Worm (Caenorhabditis elegans) whole organism, L4 larva: ENCODE results near the gene oac-8.

Experiments used
- F26F4.8 ChIP-seq: fragments of 200-800 bp; sonication (Bioruptor generic); conservative IDR thresholded peaks from 2 replicates; pipeline ENCODE4 v1.3.6; 2022; ENCODE audit warnings: missing genetic modification characterization, missing compliant biosample characterization
- R02D3.7 ChIP-seq: fragments of 150-350 bp; sonication (generic microtip); optimal IDR thresholded peaks from 3 replicates; lab custom pipeline; 2014; ENCODE audit warnings: missing biosample characterization, missing genetic modification characterization
- T20F7.1 ChIP-seq: fragments of 200-800 bp; sonication (Bioruptor generic); optimal IDR thresholded peaks from 2 replicates; lab custom pipeline; 2018; ENCODE audit warnings: mild to moderate bottlenecking, missing genetic modification characterization, missing compliant biosample characterization
- ZK337.2 ChIP-seq: fragments of 200-800 bp; sonication (Bioruptor generic); IDR thresholded peaks from 2 replicates; pipeline ENCODE4 v1.3.6; 2022; ENCODE audit warnings: missing genetic modification reagents, missing genetic modification characterization, missing compliant biosample characterization
- ceh-20 ChIP-seq: fragments of 200-800 bp; sonication (Bioruptor generic); IDR thresholded peaks from 2 replicates; pipeline ENCODE4 v1.3.6; 2022; ENCODE audit warnings: missing genetic modification reagents, missing genetic modification characterization, missing compliant biosample characterization
- ceh-28 ChIP-seq: fragments of 150-350 bp; optimal IDR thresholded peaks from 2 replicates; lab custom pipeline; 2014; ENCODE audit warnings: missing biosample characterization, missing genetic modification reagents, missing genetic modification characterization
- ces-1 ChIP-seq: fragments of 150-350 bp; sonication (generic microtip); optimal IDR thresholded peaks from 4 replicates; lab custom pipeline; 2014; ENCODE audit warnings: missing biosample characterization, missing genetic modification reagents, missing genetic modification characterization
- cey-2 ChIP-seq: sonication (generic microtip); optimal IDR thresholded peaks from 3 replicates; lab custom pipeline; 2017; ENCODE audit warnings: missing genetic modification characterization, mild to moderate bottlenecking, missing compliant biosample characterization, antibody characterized with exemption, borderline replicate concordance; ENCODE audit not compliant: insufficient read depth
- daf-12 ChIP-seq: fragments of 150-350 bp; optimal IDR thresholded peaks from 2 replicates; lab custom pipeline; 2014; ENCODE audit warnings: missing biosample characterization, missing genetic modification reagents, missing genetic modification characterization
- daf-16 ChIP-seq, 3 experiments: sonication (generic microtip); optimal IDR thresholded peaks; 2 replicates each; lab custom pipeline; 2016 to 2017; ENCODE audit warnings: missing genetic modification characterization in 3 of 3, missing genetic modification reagents in 3 of 3, mild to moderate bottlenecking in 2 of 3, missing compliant biosample characterization in 2 of 3, missing biosample characterization in 1 of 3, moderate library complexity in 1 of 3
- dmd-6 ChIP-seq: fragments of 200-800 bp; sonication (Bioruptor generic); IDR thresholded peaks from 2 replicates; pipeline ENCODE4 v1.3.6; 2022; ENCODE audit warnings: missing genetic modification reagents, missing genetic modification characterization, missing compliant biosample characterization
- dpl-1 ChIP-seq: fragments of 150-350 bp; optimal IDR thresholded peaks from 2 replicates; lab custom pipeline; 2014; ENCODE audit warnings: missing biosample characterization, missing genetic modification reagents, missing genetic modification characterization
- duxl-1 ChIP-seq: sonication (generic microtip); optimal IDR thresholded peaks from 2 replicates; lab custom pipeline; 2016; ENCODE audit warnings: mild to moderate bottlenecking, missing genetic modification characterization, moderate library complexity, missing compliant biosample characterization; ENCODE audit not compliant: poor library complexity
- dve-1 ChIP-seq: sonication (generic microtip); optimal IDR thresholded peaks from 2 replicates; lab custom pipeline; 2017; ENCODE audit warnings: antibody characterized with exemption, mild to moderate bottlenecking, missing genetic modification characterization, missing compliant biosample characterization; ENCODE audit not compliant: insufficient read depth
- egl-27 ChIP-seq: sonication (generic microtip); optimal IDR thresholded peaks from 3 replicates; lab custom pipeline; 2017; ENCODE audit warnings: missing biosample characterization, missing genetic modification reagents, missing genetic modification characterization
- egl-43 ChIP-seq: fragments of 200-800 bp; sonication (Bioruptor generic); IDR thresholded peaks from 2 replicates; pipeline ENCODE4 v1.3.6; 2022; ENCODE audit warnings: missing genetic modification reagents, missing genetic modification characterization, missing compliant biosample characterization
- hlh-11 ChIP-seq: fragments of 200-800 bp; sonication (Bioruptor generic); optimal IDR thresholded peaks from 2 replicates; lab custom pipeline; 2018; ENCODE audit warnings: mild to moderate bottlenecking, missing genetic modification characterization, missing compliant biosample characterization
- hlh-30 ChIP-seq: sonication (generic microtip); optimal IDR thresholded peaks from 2 replicates; lab custom pipeline; 2017; ENCODE audit warnings: antibody characterized with exemption, mild to moderate bottlenecking, missing genetic modification characterization, missing compliant biosample characterization; ENCODE audit not compliant: insufficient read depth
- lin-1 ChIP-seq: fragments of 200-800 bp; sonication (Bioruptor generic); IDR thresholded peaks from 2 replicates; pipeline ENCODE4 v1.3.6; 2022; ENCODE audit warnings: missing genetic modification reagents, missing genetic modification characterization, missing compliant biosample characterization
- lin-15B ChIP-seq: fragments of 150-350 bp; sonication (generic microtip); optimal IDR thresholded peaks from 3 replicates; lab custom pipeline; 2014; ENCODE audit warnings: missing biosample characterization, missing genetic modification characterization
- lsy-2 ChIP-seq, 2 experiments: fragments of 150-350 bp in 1 of 2; sonication (generic microtip) in 1 of 2; optimal IDR thresholded peaks; 2 replicates each; lab custom pipeline; 2014 to 2017; ENCODE audit warnings: missing biosample characterization in 2 of 2, missing genetic modification characterization in 2 of 2
- mdl-1 ChIP-seq, 2 experiments: fragments of 150-350 bp in 1 of 2; sonication (generic microtip) in 1 of 2; optimal IDR thresholded peaks; 2 replicates each; lab custom pipeline; 2014 to 2017; ENCODE audit warnings: missing biosample characterization in 2 of 2, missing genetic modification characterization in 2 of 2
- mxl-2 ChIP-seq: fragments of 200-800 bp; sonication (Bioruptor generic); conservative IDR thresholded peaks from 2 replicates; pipeline ENCODE4 v1.3.6; 2022; ENCODE audit warnings: missing genetic modification reagents, missing genetic modification characterization, missing compliant biosample characterization
- mxl-3 ChIP-seq: fragments of 200-800 bp; sonication (Bioruptor generic); optimal IDR thresholded peaks from 2 replicates; lab custom pipeline; 2018; ENCODE audit warnings: mild to moderate bottlenecking, missing genetic modification characterization, missing compliant biosample characterization
- nhr-25 ChIP-seq: sonication (generic microtip); optimal IDR thresholded peaks from 2 replicates; lab custom pipeline; 2017; ENCODE audit warnings: missing genetic modification characterization, mild to moderate bottlenecking, missing compliant biosample characterization, antibody characterized with exemption, moderate library complexity, borderline replicate concordance; ENCODE audit not compliant: insufficient read depth
- nhr-28 ChIP-seq: fragments of 150-350 bp; optimal IDR thresholded peaks from 2 replicates; lab custom pipeline; 2014; ENCODE audit warnings: missing biosample characterization, missing genetic modification characterization
- pha-4 ChIP-seq, 2 experiments: fragments of 150-350 bp in 1 of 2; fragments of 200-800 bp in 1 of 2; sonication (Bioruptor generic) in 1 of 2; IDR thresholded peaks in 1 of 2; optimal IDR thresholded peaks in 1 of 2; 2 replicates each; pipeline versions ENCODE4 v1.3.6 to Lab custom; 2014 to 2022; ENCODE audit warnings: missing genetic modification characterization in 2 of 2, missing genetic modification reagents in 2 of 2, missing biosample characterization in 1 of 2, missing compliant biosample characterization in 1 of 2
- php-3 ChIP-seq: fragments of 200-800 bp; sonication (Bioruptor generic); IDR thresholded peaks from 2 replicates; pipeline ENCODE4 v1.3.6; 2022; ENCODE audit warnings: missing genetic modification reagents, missing genetic modification characterization, missing compliant biosample characterization
- pqm-1 ChIP-seq: sonication (generic microtip); optimal IDR thresholded peaks from 2 replicates; lab custom pipeline; 2017; ENCODE audit warnings: missing biosample characterization, missing genetic modification characterization
- snpc-4 ChIP-seq: fragments of 150-350 bp; optimal IDR thresholded peaks from 2 replicates; lab custom pipeline; 2014; ENCODE audit warnings: missing biosample characterization, missing genetic modification characterization
- unc-130 ChIP-seq: sonication (generic microtip); optimal IDR thresholded peaks from 2 replicates; lab custom pipeline; 2016; ENCODE audit warnings: missing genetic modification reagents, missing genetic modification characterization, missing compliant biosample characterization
- unc-62 ChIP-seq, 3 experiments: fragments of 150-350 bp in 1 of 3; sonication (generic microtip); optimal IDR thresholded peaks in 2 of 3; peaks in 1 of 3; 1 replicate in 1 of 3; 2 replicates in 2 of 3; lab custom pipeline; 2014 to 2017; ENCODE audit warnings: missing biosample characterization in 3 of 3, missing genetic modification characterization in 3 of 3, missing genetic modification reagents in 3 of 3, missing genotype in 1 of 3
- zfp-2 ChIP-seq: sonication (generic microtip); optimal IDR thresholded peaks from 2 replicates; lab custom pipeline; 2016; ENCODE audit warnings: mild to moderate bottlenecking, missing genetic modification characterization, missing compliant biosample characterization
- zfp-3 ChIP-seq: fragments of 200-800 bp; sonication (Bioruptor generic); conservative IDR thresholded peaks from 2 replicates; pipeline ENCODE4 v1.3.6; 2022; ENCODE audit warnings: missing genetic modification reagents, missing genetic modification characterization, missing compliant biosample characterization
- zip-2 ChIP-seq: fragments of 150-350 bp; optimal IDR thresholded peaks from 2 replicates; lab custom pipeline; 2014; ENCODE audit warnings: missing biosample characterization, missing genetic modification characterization

Gene oac-8

DNA sequence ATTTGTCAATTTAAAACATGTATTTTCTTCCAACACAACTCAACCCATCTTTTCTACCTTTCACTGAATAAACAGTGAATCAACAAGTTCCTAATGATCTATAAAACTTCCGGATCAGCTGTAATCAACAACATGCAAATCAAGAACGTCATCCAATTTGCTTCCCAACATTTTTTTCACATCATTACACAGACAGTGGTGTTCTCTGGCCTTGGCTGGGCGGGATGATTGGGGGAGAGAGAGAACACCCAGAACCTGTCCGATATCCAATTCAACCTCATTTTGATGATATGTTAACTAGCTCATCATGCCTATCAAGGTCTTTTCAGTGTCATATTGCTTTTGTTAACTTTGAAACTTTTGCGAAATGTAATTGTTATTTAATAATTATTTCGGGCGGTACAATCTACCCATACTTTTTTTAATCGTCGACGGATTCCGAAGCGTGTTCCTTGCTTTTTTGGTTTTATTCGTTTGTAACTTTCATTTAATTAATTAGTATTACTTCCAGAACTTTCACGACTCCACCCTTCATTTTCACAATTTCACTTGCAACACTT is 30.7 kb downstream of the oac-8 start, which contains the start of gene ptr-14:
Gene ptr-14 (plus strand): TSS at position 510 of the 560 bp plus-strand sequence.
- TF ChIP-seq nhr-28 (tag; lab: Kevin White, UChicago) (peak; percentile 3), hlh-11 (tag; lab: Kevin White, UChicago) (peak; percentile 41), lin-1 (GFP tag; lab: Robert Waterston, UW) (no peak), lin-15B (tag; lab: Kevin White, UChicago) (no peak), dpl-1 (no peak), ZK337.2 (no peak)

DNA sequence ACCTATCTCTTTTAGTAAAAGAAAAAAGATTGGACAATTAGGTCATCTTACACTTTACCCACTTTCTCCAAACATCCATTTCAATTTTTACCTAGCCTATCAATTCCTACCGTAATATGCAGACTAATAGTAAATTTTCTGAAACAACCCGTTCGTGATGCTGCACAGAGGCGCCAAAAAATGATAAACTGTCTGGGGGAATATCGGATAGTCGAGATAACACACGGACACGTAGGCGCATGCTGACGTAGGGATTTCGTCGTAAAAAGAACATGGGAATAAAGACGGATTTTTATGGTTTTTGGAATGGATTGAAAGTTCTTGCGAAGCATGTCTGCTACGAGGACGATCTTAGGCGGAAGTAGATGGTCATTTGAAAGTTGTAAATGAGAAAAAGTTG is 32.0 kb downstream of the oac-8 start:
- TF ChIP-seq mxl-3 (GFP tag; lab: Kevin White, UChicago) (peak; percentile 37), lsy-2 (tag; optimal IDR thresholded peaks at IDR 0.05; lab: Kevin White, UChicago) (no peak), T20F7.1 (no peak), F26F4.8 (GFP tag; lab: Robert Waterston, UW) (no peak), R02D3.7 (tag; lab: Kevin White, UChicago) (no peak), unc-62 (GFP tag; optimal IDR thresholded peaks at IDR 0.05 in 1 of 2; lab: Kevin White, UChicago) (peak in 1 of 2 experiments; percentile 78), unc-62 (tag; optimal IDR thresholded peaks at IDR 0.05; lab: Kevin White, UChicago) (no peak), mdl-1 (tag; optimal IDR thresholded peaks at IDR 0.05; lab: Kevin White, UChicago) (no peak)
- TF ChIP-seq, all 104 proteins: peak for 2

DNA sequence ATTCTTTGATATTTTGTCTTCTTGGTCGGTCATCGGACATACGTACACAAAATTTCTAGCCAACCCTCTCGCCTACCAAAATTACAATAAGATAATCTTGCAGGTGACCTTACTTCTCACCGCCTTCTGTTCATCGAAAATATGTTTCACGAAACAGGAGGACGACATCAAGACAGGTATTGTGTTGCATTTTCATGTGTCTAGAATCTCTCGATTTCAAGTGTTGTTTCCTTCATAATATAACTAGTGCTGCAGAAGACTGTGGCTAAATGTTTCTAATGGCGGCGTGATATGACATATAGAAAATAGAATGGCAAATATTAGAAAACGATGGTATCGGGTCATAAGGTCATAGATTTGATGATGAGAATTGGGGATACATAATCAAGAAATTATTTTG is 32.8 kb downstream of the oac-8 start:
- TF ChIP-seq ceh-20 (no peak), hlh-30 (tag; lab: Kevin White, UChicago) (peak; percentile 19), daf-12 (no peak), ceh-28 (tag; lab: Kevin White, UChicago) (no peak), cey-2 (tag; lab: Kevin White, UChicago) (peak; percentile 2), pha-4 (GFP tag; IDR thresholded peaks at IDR 0.05; lab: Robert Waterston, UW) (no peak), pha-4 (tag; optimal IDR thresholded peaks at IDR 0.05; lab: Kevin White, UChicago) (no peak), unc-62 (GFP tag; optimal IDR thresholded peaks at IDR 0.05 in 1 of 2; lab: Kevin White, UChicago) (peak in 1 of 2 experiments; percentile 92), unc-62 (tag; optimal IDR thresholded peaks at IDR 0.05; lab: Kevin White, UChicago) (no peak)

DNA sequence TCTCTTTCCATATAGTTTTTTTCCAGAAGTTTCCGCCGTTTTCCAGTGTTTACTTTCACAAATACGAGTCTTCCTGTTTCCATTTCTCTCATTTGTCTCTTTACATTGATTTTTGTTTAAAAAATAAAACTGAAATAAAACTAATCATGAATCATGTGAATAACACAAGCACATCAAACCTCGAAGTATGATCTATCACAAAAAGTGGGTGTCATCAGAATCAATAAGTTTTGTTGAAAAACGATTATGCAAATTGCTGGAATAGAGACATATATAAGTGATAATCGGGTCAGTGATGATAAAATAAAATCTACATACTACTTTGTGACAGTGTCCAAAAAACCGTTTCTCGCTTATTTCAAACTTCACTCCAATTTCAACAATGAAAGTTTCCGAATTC is 36.5 kb downstream of the oac-8 start, which contains the start of gene R09H10.7:
Gene R09H10.7 (plus strand): TSS at position 301 of the 400 bp plus-strand sequence.
- TF ChIP-seq unc-130 (GFP tag; lab: Kevin White, UChicago): no peak
- TF ChIP-seq zfp-2 (tag; lab: Kevin White, UChicago): no peak
- TF ChIP-seq snpc-4 (tag; lab: Kevin White, UChicago): no peak
- TF ChIP-seq ces-1 (GFP tag; lab: Kevin White, UChicago): no peak
- no peak for TF ChIP-seq mxl-2
- no peak for TF ChIP-seq duxl-1 (tag; lab: Kevin White, UChicago)
- no peak for TF ChIP-seq egl-27 (tag; lab: Kevin White, UChicago)
- TF ChIP-seq zfp-3 (GFP tag; lab: Robert Waterston, UW): 0 out of 2 replicates have a peak, but pooled peaks have one; percentile 33

DNA sequence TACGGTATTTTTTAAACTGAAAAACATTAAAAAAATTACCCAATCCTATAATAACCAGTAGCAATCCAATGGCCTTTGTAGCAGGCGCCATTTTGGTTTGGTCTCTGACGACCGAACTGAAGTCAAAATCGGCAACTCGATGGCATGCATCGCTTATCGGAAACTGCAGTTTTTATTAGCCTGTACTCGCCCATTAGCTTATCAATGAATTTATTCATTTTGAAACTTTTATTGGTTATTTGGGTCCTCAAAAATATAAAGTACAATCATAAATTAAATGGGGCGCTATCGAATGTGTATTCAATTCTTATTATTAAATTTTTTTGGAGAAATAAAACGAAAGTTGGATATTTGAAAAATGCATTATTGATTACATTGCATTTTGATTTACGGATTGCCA is 44.4 kb downstream of the oac-8 start, which contains the start of gene R09H10.5:
Gene R09H10.5 (minus strand): TSS at position 106 of the 400 bp plus-strand sequence.
- TF ChIP-seq dmd-6 (GFP tag; lab: Robert Waterston, UW) (peak; percentile 38; the same call in 1 of the 2 replicates), zip-2 (tag; lab: Kevin White, UChicago) (no peak), egl-43 (GFP tag; lab: Robert Waterston, UW) (no peak), pqm-1 (tag; lab: Kevin White, UChicago) (peak; percentile 79), dve-1 (tag; lab: Kevin White, UChicago) (peak; percentile 20), daf-16 (GFP tag; optimal IDR thresholded peaks at IDR 0.05; lab: Kevin White, UChicago) (no peak), daf-16 (tag; optimal IDR thresholded peaks at IDR 0.05; lab: Kevin White, UChicago) (peak; percentile 46), nhr-25 (tag; lab: Kevin White, UChicago) (no peak), hlh-11 (tag; lab: Kevin White, UChicago) (peak; percentile 42), ceh-20 (peak; percentile 84), nhr-28 (tag; lab: Kevin White, UChicago) (peak; percentile 36), php-3 (GFP tag; lab: Robert Waterston, UW) (peak; percentile 98)
- TF ChIP-seq, all 104 proteins: peak for 8
